Worm (Caenorhabditis elegans): Measurements from ENCODE around the gene T12A2.3.

The T12A2.3 gene

DNA sequence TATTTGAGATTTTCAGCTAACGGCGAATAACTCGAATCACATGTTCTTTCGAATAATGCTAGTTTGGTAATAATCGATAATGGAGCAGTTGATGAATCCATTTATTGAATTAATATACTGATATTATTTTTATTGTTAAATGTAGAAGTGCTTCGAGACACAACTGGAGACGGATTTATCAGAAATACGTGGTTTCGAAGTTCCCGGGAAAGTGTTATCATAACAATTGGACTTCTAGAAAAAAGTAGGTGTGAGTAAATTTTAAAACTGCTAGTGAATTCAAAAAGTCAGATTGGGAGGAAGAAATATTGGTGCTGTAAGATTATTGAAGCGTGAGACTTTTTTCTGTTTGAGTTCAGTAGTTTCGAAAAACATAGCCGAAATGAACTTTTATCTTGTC lies 19.5 kb downstream of the T12A2.3 start, which contains the start of gene srg-2:
srg-2 (minus strand) TSS at position 101 of the 400 bp plus-strand sequence.
- TF ChIP-seq nhr-237 (tag; optimal IDR thresholded peaks at IDR 0.05) (no peak), C16A3.4 (tag; optimal IDR thresholded peaks at IDR 0.05) (no peak), vab-15 (tag; optimal IDR thresholded peaks at IDR 0.05) (no peak), snpc-4 (tag; optimal IDR thresholded peaks at IDR 0.05) (no peak), hpl-2 (GFP tag; optimal IDR thresholded peaks at IDR 0.05) (no peak)

DNA sequence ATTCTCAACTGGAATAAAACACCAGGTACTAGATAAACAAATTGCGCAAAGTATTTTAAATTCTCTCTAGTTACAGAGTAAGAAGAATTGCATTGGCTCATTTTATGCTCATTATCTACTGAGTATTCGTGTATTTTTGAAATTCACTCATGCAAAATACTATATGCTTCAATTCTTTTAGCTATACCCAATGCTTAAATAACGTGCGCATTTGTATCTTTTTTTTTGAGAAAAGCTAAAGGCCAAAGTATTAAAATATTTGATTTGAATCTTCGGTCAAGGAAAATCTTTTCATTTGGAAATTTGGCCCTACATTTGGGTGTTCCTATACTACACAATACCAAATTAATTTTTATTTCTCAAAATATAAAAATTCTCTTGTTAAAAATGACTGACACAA lies 21.4 kb downstream of the T12A2.3 start, which contains the start of gene srg-4:
srg-4 (minus strand) TSS at position 101 of the 400 bp plus-strand sequence.
- TF ChIP-seq nhr-237 (tag; optimal IDR thresholded peaks at IDR 0.05) (no peak), pax-3 (tag; optimal IDR thresholded peaks at IDR 0.05) (no peak), fkh-4 (tag; optimal IDR thresholded peaks at IDR 0.05; ENCODE audit: borderline replicate concordance) (no peak), fkh-10 (GFP tag; optimal IDR thresholded peaks at IDR 0.05) (no peak), ama-1 (optimal IDR thresholded peaks at IDR 0.05) (no peak), irx-1 (tag; optimal IDR thresholded peaks at IDR 0.05) (no peak), mab-9 (GFP tag; IDR thresholded peaks at IDR 0.05) (no peak), aha-1 (tag; optimal IDR thresholded peaks at IDR 0.05) (no peak), nhr-85 (tag) (no peak), jun-1 (tag; optimal IDR thresholded peaks at IDR 0.05) (no peak)

DNA sequence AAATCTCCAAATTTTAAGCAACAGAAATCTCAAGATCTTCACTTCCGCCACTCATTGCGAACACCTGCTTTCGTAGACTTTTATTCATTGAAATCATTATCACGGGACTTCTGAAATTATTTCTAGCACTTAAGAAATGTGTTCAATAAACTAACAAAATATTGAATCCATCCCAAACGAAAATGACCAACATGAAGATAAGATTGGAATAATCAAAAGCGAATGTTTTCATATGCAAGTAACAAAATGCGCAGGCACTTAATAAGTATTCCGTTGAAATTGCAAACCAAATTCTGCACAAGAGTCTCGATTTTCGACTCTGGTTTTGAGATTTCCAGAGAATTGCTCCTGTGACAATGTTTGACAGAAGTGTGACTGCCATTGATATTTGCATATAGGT lies 23.8 kb downstream of the T12A2.3 start, which contains the start of gene srg-5:
srg-5 (minus strand) TSS at position 101 of the 400 bp plus-strand sequence.
- no peak for TF ChIP-seq lin-35 (GFP tag; optimal IDR thresholded peaks at IDR 0.05)
- no peak for TF ChIP-seq nhr-71 (tag; optimal IDR thresholded peaks at IDR 0.05)
- TF ChIP-seq nhr-85 (tag) = no peak
- no peak for TF ChIP-seq dpl-1 (GFP tag; optimal IDR thresholded peaks at IDR 0.05)
- TF ChIP-seq C34B4.2 (tag; optimal IDR thresholded peaks at IDR 0.05) = no peak
- no peak for TF ChIP-seq nhr-19 (GFP tag; conservative IDR thresholded peaks at IDR 0.05)
- TF ChIP-seq nhr-11 (tag; optimal IDR thresholded peaks at IDR 0.05) = no peak
- no peak for TF ChIP-seq blmp-1 (tag; optimal IDR thresholded peaks at IDR 0.05)

DNA sequence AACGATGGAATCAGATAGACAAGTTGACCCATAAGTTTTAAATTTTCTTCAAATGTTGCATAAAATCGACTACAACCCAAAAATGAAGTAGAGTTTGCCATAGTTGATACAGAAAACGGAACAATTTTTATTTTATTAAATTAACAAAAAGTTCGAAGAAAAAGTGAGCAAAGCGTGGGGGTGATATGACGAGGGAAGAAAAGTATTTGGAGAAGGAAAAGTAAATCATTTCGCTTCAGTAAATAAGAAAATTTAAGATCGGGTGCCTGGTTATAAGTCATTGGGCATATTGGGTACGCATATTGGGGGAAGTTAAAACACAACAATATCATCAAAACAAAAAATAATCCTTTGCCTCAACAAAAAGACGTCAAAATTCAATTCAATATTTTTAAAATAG lies 25.3 kb downstream of the T12A2.3 start, which contains the start of gene srg-6:
srg-6 (minus strand) TSS at position 101 of the 400 bp plus-strand sequence.
- TF ChIP-seq C04F5.9 (tag; optimal IDR thresholded peaks at IDR 0.05) (no peak), nhr-84 (tag; optimal IDR thresholded peaks at IDR 0.05) (no peak), isw-1 (GFP tag; IDR thresholded peaks at IDR 0.05) (no peak), C34B4.2 (tag; optimal IDR thresholded peaks at IDR 0.05) (no peak), efl-1 (optimal IDR thresholded peaks at IDR 0.05) (no peak), efl-1 (GFP tag; optimal IDR thresholded peaks at IDR 0.05 in 1 of 2) (no peak), fkh-10 (GFP tag; optimal IDR thresholded peaks at IDR 0.05) (no peak), ceh-82 (tag; optimal IDR thresholded peaks at IDR 0.05) (no peak), ces-1 (GFP tag; optimal IDR thresholded peaks at IDR 0.05) (no peak), mdl-1 (tag; optimal IDR thresholded peaks at IDR 0.05) (no peak), mab-9 (GFP tag; IDR thresholded peaks at IDR 0.05) (no peak), nhr-76 (tag; optimal IDR thresholded peaks at IDR 0.05) (no peak), pqm-1 (tag; optimal IDR thresholded peaks at IDR 0.05) (no peak), blmp-1 (tag; optimal IDR thresholded peaks at IDR 0.05) (no peak), mef-2 (tag; optimal IDR thresholded peaks at IDR 0.05) (no peak), pag-3 (tag; optimal IDR thresholded peaks at IDR 0.05; ENCODE audit: borderline replicate concordance, insufficient read depth) (no peak)

DNA sequence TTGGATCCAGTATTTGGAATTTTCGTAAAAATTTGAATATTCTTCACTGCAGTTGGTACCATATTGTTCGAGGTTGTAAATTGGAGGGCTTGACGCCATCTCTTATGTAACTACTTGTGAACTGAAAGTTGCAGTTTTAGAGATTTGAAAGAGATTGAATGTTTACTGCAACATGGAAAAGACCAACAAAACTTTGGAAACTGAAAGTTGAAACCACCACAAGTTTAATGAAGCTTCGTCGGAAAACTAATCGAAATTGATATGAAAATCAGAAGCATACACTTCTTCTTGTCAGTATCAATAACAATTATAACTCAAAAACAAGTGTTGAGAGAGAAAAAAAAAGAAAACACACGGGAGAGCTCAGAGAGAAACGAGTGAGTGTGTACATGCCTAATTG lies 27.4 kb downstream of the T12A2.3 start, which contains the start of gene srg-7:
srg-7 (minus strand) TSS at position 101 of the 400 bp plus-strand sequence.
- TF ChIP-seq mep-1 (tag; optimal IDR thresholded peaks at IDR 0.05) (no peak), nhr-85 (tag) (no peak), ceh-88 (GFP tag; IDR thresholded peaks at IDR 0.05) (no peak), snu-23 (GFP tag; optimal IDR thresholded peaks at IDR 0.05) (no peak), fkh-10 (GFP tag; optimal IDR thresholded peaks at IDR 0.05) (no peak), nhr-20 (tag; optimal IDR thresholded peaks at IDR 0.05) (no peak), mdl-1 (tag; optimal IDR thresholded peaks at IDR 0.05) (no peak), lir-3 (tag; optimal IDR thresholded peaks at IDR 0.05; ENCODE audit: poor library complexity) (no peak), unc-86 (tag; optimal IDR thresholded peaks at IDR 0.05) (no peak), nhr-47 (tag; optimal IDR thresholded peaks at IDR 0.05) (no peak), C04F5.9 (tag; optimal IDR thresholded peaks at IDR 0.05) (no peak), jun-1 (tag; optimal IDR thresholded peaks at IDR 0.05) (no peak), pqm-1 (tag; optimal IDR thresholded peaks at IDR 0.05) (no peak), ceh-63 (GFP tag; optimal IDR thresholded peaks at IDR 0.05) (no peak), mef-2 (tag; optimal IDR thresholded peaks at IDR 0.05) (no peak), zip-4 (GFP tag; optimal IDR thresholded peaks at IDR 0.05) (no peak), ces-1 (GFP tag; optimal IDR thresholded peaks at IDR 0.05) (no peak), egl-13 (tag; optimal IDR thresholded peaks at IDR 0.05) (no peak), lin-13 (GFP tag; optimal IDR thresholded peaks at IDR 0.05) (no peak), alr-1 (tag; optimal IDR thresholded peaks at IDR 0.05; ENCODE audit: borderline replicate concordance) (no peak)

Measured in whole organism, L1 larva.